Fruit fly (Drosophila melanogaster): ENCODE measurements around the gene Cen.

- TF ChIP-seq CG11617 (GFP tag; optimal IDR thresholded peaks at IDR 0.05) (peak; percentile 92), tj (GFP tag; optimal IDR thresholded peaks at IDR 0.05) (peak; percentile 58), CG7101 (tag; optimal IDR thresholded peaks at IDR 0.05) (peak; percentile 91), Mnt (GFP tag; optimal IDR thresholded peaks at IDR 0.05) (peak; percentile 72), bab1 (GFP tag; optimal IDR thresholded peaks at IDR 0.05) (peak; percentile 89), CG14711 (tag; optimal IDR thresholded peaks at IDR 0.05) (peak; percentile 86), ovo (GFP tag; optimal IDR thresholded peaks at IDR 0.05) (peak; percentile 40), cic (GFP tag; optimal IDR thresholded peaks at IDR 0.05) (peak; percentile 42), CG12768 (GFP tag; optimal IDR thresholded peaks at IDR 0.05) (peak; percentile 89), Hr96 (GFP tag; optimal IDR thresholded peaks at IDR 0.05) (peak; percentile 71)
Observed at dm6 chr2L:20645394-20645869, 36.2 kb downstream of the Cen start, which contains the start of the genes phr6-4 and CG2608.

Data from whole organism, adult.